Worm (Caenorhabditis elegans) whole organism, dauer: ENCODE data around the gene cyp-33C3.
"Not testable (repeated sequence)": the region's sequence is repeated elsewhere in the genome, so short reads cannot be mapped to it uniquely, and the experiment has no call there.

Experiments
- unc-62 ChIP-seq: sonication (generic microtip); optimal IDR thresholded peaks from 2 replicates; lab custom pipeline; 2017; ENCODE audit warnings: missing biosample characterization, missing genetic modification reagents, missing genetic modification characterization

Gene cyp-33C3

DNA sequence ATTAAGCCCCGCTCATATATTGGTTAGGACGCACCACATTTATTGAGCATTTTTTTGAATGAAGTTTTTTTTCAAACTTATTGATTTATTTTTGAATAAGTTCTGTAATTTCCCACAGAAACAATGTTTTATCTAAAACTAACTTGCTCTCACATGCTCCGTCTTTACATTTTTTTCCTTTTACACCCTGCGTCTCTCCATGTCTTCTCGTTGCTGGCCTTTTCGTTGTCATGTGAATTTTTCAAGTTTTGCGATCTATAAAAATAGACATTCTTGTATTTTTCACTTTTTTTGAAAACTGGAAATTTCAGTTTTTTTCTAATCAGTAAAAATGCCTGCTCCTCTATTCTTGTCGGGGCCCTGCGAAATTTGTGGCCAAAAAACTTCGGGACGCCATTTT, 11.7 kb upstream of the cyp-33C3 start, which contains the start of gene nhr-134:
TSS of gene nhr-134 (plus strand) at position 312 of the 400 bp plus-strand sequence.
- TF ChIP-seq unc-62: no peak

ce11 chrV:2233177-2233576, 9.4 kb upstream of the cyp-33C3 start, which contains the start of gene nhr-96:
TSS of gene nhr-96 (plus strand) at chrV:2233477.
- no peak for TF ChIP-seq unc-62

- no peak for TF ChIP-seq unc-62
Observed at ce11 chrV:2235848-2236247, 6.7 kb upstream of the cyp-33C3 start, which contains the start of gene cyp-33C4. TSS of gene cyp-33C4 (plus strand) at chrV:2236140.

- TF ChIP-seq unc-62: no peak
Observed at ce11 chrV:2238012-2238411, 4.6 kb upstream of the cyp-33C3 start.

- no peak for TF ChIP-seq unc-62
Observed at ce11 chrV:2244751-2245150, 2.2 kb downstream of the cyp-33C3 start, which contains the start of gene cyp-33C5. TSS of gene cyp-33C5 (plus strand) at chrV:2245004.

ce11 chrV:2249310-2249709, 6.7 kb downstream of the cyp-33C3 start, which contains the start of gene cyp-33C6:
TSS of gene cyp-33C6 (minus strand) at chrV:2249410.
- no peak for TF ChIP-seq unc-62

DNA sequence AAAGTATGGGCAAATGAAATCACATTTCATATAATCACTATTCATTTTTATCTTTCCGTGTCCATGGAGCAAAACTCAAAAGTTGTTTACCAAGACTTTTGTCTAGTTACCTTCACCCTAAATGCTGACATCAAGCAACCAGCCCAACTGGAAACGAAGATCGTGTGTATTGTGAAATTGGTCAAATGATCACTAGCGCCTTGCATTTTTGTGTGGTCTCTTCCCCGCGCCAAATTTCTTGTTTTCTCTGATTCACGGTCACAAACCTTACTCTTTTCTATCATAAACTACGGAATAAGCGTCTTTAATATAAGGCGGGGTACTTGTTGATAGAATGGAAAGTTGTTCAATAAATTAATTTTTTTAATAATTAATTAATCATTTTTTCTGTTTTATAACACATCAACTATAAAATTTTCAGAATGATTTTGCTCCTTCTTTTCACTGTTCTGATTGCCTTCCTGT, 7.6 kb downstream of the cyp-33C3 start, which contains the start of gene cyp-33C7:
TSS of gene cyp-33C7 (plus strand) at position 415 of the 465 bp plus-strand sequence.
- TF ChIP-seq unc-62: no peak

DNA sequence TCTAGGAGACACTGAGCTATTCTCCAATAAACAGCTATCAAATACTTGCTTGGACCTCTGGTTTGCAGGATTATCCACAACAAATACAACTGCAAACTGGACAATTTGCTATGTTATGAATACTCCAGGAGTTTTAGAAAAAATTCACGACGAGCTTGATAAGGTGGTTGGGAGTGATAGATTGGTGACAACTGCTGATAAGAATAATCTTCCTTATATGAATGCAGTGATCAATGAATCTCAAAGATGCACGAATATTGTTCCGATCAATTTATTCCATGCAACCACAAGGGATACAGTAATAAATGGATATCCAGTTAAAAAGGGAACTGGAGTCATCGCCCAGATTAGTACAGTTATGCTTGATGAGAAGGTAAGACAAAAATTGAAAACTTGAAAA, 9.2 kb downstream of the cyp-33C3 start:
- TF ChIP-seq unc-62: no peak

- no peak for TF ChIP-seq unc-62
Observed at ce11 chrV:2254553-2255124, 12.1 kb downstream of the cyp-33C3 start, which contains the start of gene str-253. TSS of gene str-253 (minus strand) at chrV:2254603.

ce11 chrV:2255191-2255590, 12.6 kb downstream of the cyp-33C3 start, which contains the start of gene F41B5.1:
TSS of gene F41B5.1 (plus strand) at chrV:2255533.
- TF ChIP-seq unc-62: not testable (repeated sequence)

ce11 chrV:2259750-2260149, 17.2 kb downstream of the cyp-33C3 start, which contains the start of gene nhr-182:
TSS of gene nhr-182 (minus strand) at chrV:2259927.
- no peak for TF ChIP-seq unc-62

DNA sequence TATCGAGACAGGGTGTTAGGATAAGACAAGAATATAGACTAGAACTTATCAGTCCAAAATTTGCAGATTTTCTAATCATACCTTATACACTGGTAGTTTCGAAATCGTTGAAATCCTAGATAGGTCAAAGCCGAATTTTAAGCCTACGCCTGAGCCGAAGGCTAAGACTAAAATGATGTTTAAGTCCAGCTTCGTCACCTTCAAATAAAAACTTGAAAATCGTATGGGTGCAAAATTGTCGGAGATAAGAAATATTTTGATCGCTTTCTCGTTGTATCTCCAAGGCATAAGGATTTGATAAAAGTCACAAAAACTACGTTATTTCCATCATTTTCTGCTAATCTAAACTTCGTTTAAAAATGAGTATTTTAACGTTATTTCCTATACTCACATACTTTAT, 18.1 kb downstream of the cyp-33C3 start, which contains the start of gene F41B5.12:
TSS of gene F41B5.12 (plus strand) at position 301 of the 400 bp plus-strand sequence.
- no peak for TF ChIP-seq unc-62

- no peak for TF ChIP-seq unc-62
Observed at ce11 chrV:2264455-2264854, 21.9 kb downstream of the cyp-33C3 start, which contains the start of gene nhr-183. TSS of gene nhr-183 (minus strand) at chrV:2264634.

ce11 chrV:2264925-2265324, 22.3 kb downstream of the cyp-33C3 start:
- TF ChIP-seq unc-62: no peak

DNA sequence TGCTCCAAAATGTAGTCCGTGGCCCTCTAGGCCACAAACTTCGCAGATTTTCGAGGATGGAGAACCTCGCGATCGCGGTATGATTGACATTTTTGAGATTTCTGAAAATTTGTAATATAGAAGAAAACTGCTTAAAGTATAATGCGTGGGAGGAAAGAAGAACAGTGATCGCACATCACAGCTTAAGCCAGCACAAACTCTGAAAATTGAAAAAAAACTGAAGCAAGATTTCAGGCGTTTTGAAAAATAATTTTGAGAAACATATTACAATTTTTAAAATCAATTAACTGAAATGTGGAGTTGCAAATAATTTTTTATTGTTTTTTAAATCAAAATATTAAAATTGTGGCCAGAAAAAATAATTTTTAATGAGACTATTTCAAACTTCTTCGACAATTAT, 24.4 kb downstream of the cyp-33C3 start, which contains the start of gene nhr-275:
TSS of gene nhr-275 (minus strand) at position 101 of the 400 bp plus-strand sequence.
- no peak for TF ChIP-seq unc-62

ce11 chrV:2271750-2272149, 29.2 kb downstream of the cyp-33C3 start, which contains the start of gene Y5H2A.1:
TSS of gene Y5H2A.1 (minus strand) at chrV:2271850.
- TF ChIP-seq unc-62: no peak

- TF ChIP-seq unc-62: no peak
Observed at ce11 chrV:2274253-2274892, 31.8 kb downstream of the cyp-33C3 start, which contains the start of the genes Y5H2A.4 and abu-4. TSS of gene Y5H2A.4 (minus strand) at chrV:2274353. TSS of gene abu-4 (plus strand) at chrV:2274842.
